Worm (Caenorhabditis elegans) whole organism, young adult: ENCODE data around the gene E_BE45912.2.

Experiments
- F49E8.2 ChIP-seq: sonication (generic microtip); optimal IDR thresholded peaks from 3 replicates; lab custom pipeline; 2017; ENCODE audit warnings: missing genetic modification characterization, mild to moderate bottlenecking, missing compliant biosample characterization, antibody characterized with exemption, moderate library complexity; ENCODE audit not compliant: insufficient read depth
- atf-7 ChIP-seq: sonication (generic microtip); optimal IDR thresholded peaks from 2 replicates; lab custom pipeline; 2017; ENCODE audit warnings: mild to moderate bottlenecking, missing genetic modification characterization, missing compliant biosample characterization
- dpff-1 ChIP-seq: sonication (generic microtip); optimal IDR thresholded peaks from 2 replicates; lab custom pipeline; 2017; ENCODE audit warnings: mild to moderate bottlenecking, missing genetic modification characterization, missing compliant biosample characterization
- snpc-3.4 ChIP-seq: sonication (generic microtip); optimal IDR thresholded peaks from 2 replicates; lab custom pipeline; 2017; ENCODE audit warnings: missing genetic modification characterization, mild to moderate bottlenecking, missing compliant biosample characterization, antibody characterized with exemption, moderate library complexity, missing genotype, missing genetic modification reagents

ce11 chrIII:1008091-1008490 lies 22.8 kb downstream of the E_BE45912.2 start, which contains the start of gene clc-27:
- no peak for TF ChIP-seq atf-7
- TF ChIP-seq dpff-1 (tag; lab: Kevin White, UChicago) = no peak
- no peak for TF ChIP-seq F49E8.2 (tag; lab: Kevin White, UChicago)
- no peak for TF ChIP-seq snpc-3.4 (tag; lab: Kevin White, UChicago)
